Worm (Caenorhabditis elegans) whole organism, young adult: ENCODE results near the gene srlf-10.
"Not testable (repeated sequence)": the region's sequence is repeated elsewhere in the genome, so short reads cannot be mapped to it uniquely, and the experiment has no call there.

ENCODE experiments used
- B0019.2 ChIP-seq: fragments of 200-800 bp; sonication (Bioruptor generic); conservative IDR thresholded peaks from 2 replicates; pipeline ENCODE4 v1.3.6; 2022; ENCODE audit warnings: missing genetic modification reagents, missing genetic modification characterization, missing compliant biosample characterization
- D2030.7 ChIP-seq: fragments of 200-800 bp; sonication (Bioruptor generic); IDR thresholded peaks from 2 replicates; pipeline ENCODE4 v1.3.6; 2022; ENCODE audit warnings: missing genetic modification reagents, missing genetic modification characterization, missing compliant biosample characterization
- F10E7.11 ChIP-seq: sonication (generic microtip); optimal IDR thresholded peaks from 2 replicates; lab custom pipeline; 2017; ENCODE audit warnings: mild to moderate bottlenecking, missing genetic modification characterization, moderate library complexity, missing compliant biosample characterization
- F23B12.7 ChIP-seq: sonication (generic microtip); optimal IDR thresholded peaks from 2 replicates; lab custom pipeline; 2017; ENCODE audit warnings: missing genetic modification characterization, mild to moderate bottlenecking, missing compliant biosample characterization, antibody characterized with exemption, moderate library complexity; ENCODE audit not compliant: insufficient read depth
- F37B4.10 ChIP-seq: fragments of 200-800 bp; sonication (Bioruptor generic); IDR thresholded peaks from 2 replicates; pipeline ENCODE4 v1.3.6; 2022; ENCODE audit warnings: missing genetic modification characterization, missing compliant biosample characterization
- F39B2.1 ChIP-seq: fragments of 200-800 bp; sonication (Bioruptor generic); IDR thresholded peaks from 2 replicates; pipeline ENCODE4 v1.3.6; 2022; ENCODE audit warnings: missing genetic modification reagents, missing genetic modification characterization, missing compliant biosample characterization
- F49E8.2 ChIP-seq: sonication (generic microtip); optimal IDR thresholded peaks from 3 replicates; lab custom pipeline; 2017; ENCODE audit warnings: missing genetic modification characterization, mild to moderate bottlenecking, missing compliant biosample characterization, antibody characterized with exemption, moderate library complexity; ENCODE audit not compliant: insufficient read depth
- F55B11.4 ChIP-seq: sonication (generic microtip); optimal IDR thresholded peaks from 2 replicates; lab custom pipeline; 2016; ENCODE audit warnings: missing compliant biosample characterization, missing genetic modification characterization, borderline replicate concordance; ENCODE audit not compliant: insufficient read depth
- K11D2.4 ChIP-seq: fragments of 200-800 bp; sonication (Bioruptor generic); IDR thresholded peaks from 2 replicates; pipeline ENCODE4 v1.3.6; 2022; ENCODE audit warnings: missing genetic modification reagents, missing genetic modification characterization, missing compliant biosample characterization
- K12H6.12 ChIP-seq: fragments of 200-800 bp; sonication (Bioruptor generic); optimal IDR thresholded peaks from 2 replicates; lab custom pipeline; 2018; ENCODE audit warnings: mild to moderate bottlenecking, missing genetic modification characterization, missing compliant biosample characterization
- Y53G8AR.9 ChIP-seq: fragments of 200-800 bp; sonication (Bioruptor generic); conservative IDR thresholded peaks from 2 replicates; pipeline ENCODE4 v1.3.6; 2022; ENCODE audit warnings: missing genetic modification reagents, missing genetic modification characterization, missing compliant biosample characterization
- Y79H2A.3 ChIP-seq: fragments of 200-800 bp; sonication (Bioruptor generic); conservative IDR thresholded peaks from 2 replicates; pipeline ENCODE4 v1.3.6; 2022; ENCODE audit warnings: missing genetic modification reagents, missing genetic modification characterization, missing compliant biosample characterization
- Y95B8A.8 ChIP-seq: fragments of 200-800 bp; sonication (Bioruptor generic); IDR thresholded peaks from 2 replicates; pipeline ENCODE4 v1.3.6; 2022; ENCODE audit warnings: missing genetic modification reagents, missing genetic modification characterization, missing compliant biosample characterization
- ZK185.1 ChIP-seq: sonication (generic microtip); optimal IDR thresholded peaks from 2 replicates; lab custom pipeline; 2016; ENCODE audit warnings: mild to moderate bottlenecking, missing genetic modification characterization, missing compliant biosample characterization; ENCODE audit not compliant: poor library complexity, severe bottlenecking
- ama-1 ChIP-seq, 3 experiments: fragments of 150-350 bp in 1 of 3; sonication (generic microtip) in 2 of 3; optimal IDR thresholded peaks; 2 replicates each; lab custom pipeline; 2014 to 2018; ENCODE audit warnings: missing biosample characterization in 2 of 3, missing genetic modification characterization in 2 of 3, missing genetic modification reagents in 2 of 3
- aptf-2 ChIP-seq: fragments of 200-800 bp; sonication (Bioruptor generic); conservative IDR thresholded peaks from 2 replicates; pipeline ENCODE4 v1.3.6; 2022; ENCODE audit warnings: missing genetic modification reagents, missing genetic modification characterization, missing compliant biosample characterization
- attf-3 ChIP-seq: fragments of 200-800 bp; sonication (Bioruptor generic); conservative IDR thresholded peaks from 2 replicates; pipeline ENCODE4 v1.3.6; 2022; ENCODE audit warnings: missing genetic modification reagents, missing genetic modification characterization, missing compliant biosample characterization
- attf-5 ChIP-seq: fragments of 200-800 bp; sonication (Bioruptor generic); optimal IDR thresholded peaks from 2 replicates; lab custom pipeline; 2018; ENCODE audit warnings: mild to moderate bottlenecking, missing genetic modification characterization, missing compliant biosample characterization
- attf-6 ChIP-seq: fragments of 200-800 bp; sonication (Bioruptor generic); IDR thresholded peaks from 2 replicates; pipeline ENCODE4 v1.3.6; 2022; ENCODE audit warnings: missing genetic modification reagents, missing genetic modification characterization, missing compliant biosample characterization
- bed-2 ChIP-seq: fragments of 200-800 bp; sonication (Bioruptor generic); IDR thresholded peaks from 2 replicates; pipeline ENCODE4 v1.3.6; 2022; ENCODE audit warnings: missing genetic modification reagents, missing genetic modification characterization, missing compliant biosample characterization
- cebp-1 ChIP-seq, 2 experiments: fragments of 200-800 bp in 1 of 2; sonication (Bioruptor generic) in 1 of 2; sonication (generic microtip) in 1 of 2; IDR thresholded peaks in 1 of 2; optimal IDR thresholded peaks in 1 of 2; 2 replicates each; pipeline versions ENCODE4 v1.3.6 to Lab custom; 2017 to 2022; ENCODE audit warnings: missing compliant biosample characterization in 2 of 2, missing genetic modification characterization in 2 of 2, mild to moderate bottlenecking in 1 of 2, missing genetic modification reagents in 1 of 2, moderate library complexity in 1 of 2
- ceh-40 ChIP-seq: fragments of 200-800 bp; sonication (Bioruptor generic); IDR thresholded peaks from 2 replicates; pipeline ENCODE4 v1.3.6; 2022; ENCODE audit warnings: missing genetic modification characterization, missing compliant biosample characterization
- egl-44 ChIP-seq: fragments of 200-800 bp; sonication (Bioruptor generic); IDR thresholded peaks from 2 replicates; pipeline ENCODE4 v1.3.6; 2022; ENCODE audit warnings: missing genetic modification reagents, missing genetic modification characterization, missing compliant biosample characterization
- ekl-4 ChIP-seq: fragments of 200-800 bp; sonication (Bioruptor generic); IDR thresholded peaks from 2 replicates; pipeline ENCODE4 v1.3.6; 2022; ENCODE audit warnings: missing genetic modification reagents, missing genetic modification characterization, missing compliant biosample characterization
- him-1 ChIP-seq: sonication (generic microtip); optimal IDR thresholded peaks from 2 replicates; lab custom pipeline; 2016; ENCODE audit warnings: missing genotype, missing genetic modification reagents, missing genetic modification characterization, missing compliant biosample characterization
- hlh-26 ChIP-seq: fragments of 200-800 bp; sonication (Bioruptor generic); conservative IDR thresholded peaks from 2 replicates; pipeline ENCODE4 v1.3.6; 2022; ENCODE audit warnings: missing genetic modification reagents, missing genetic modification characterization, missing compliant biosample characterization
- hmg-1.2 ChIP-seq: fragments of 200-800 bp; sonication (Bioruptor generic); IDR thresholded peaks from 2 replicates; pipeline ENCODE4 v1.3.6; 2022; ENCODE audit warnings: missing genetic modification reagents, missing genetic modification characterization, missing compliant biosample characterization
- hmg-20 ChIP-seq: fragments of 200-800 bp; sonication (Bioruptor generic); IDR thresholded peaks from 2 replicates; pipeline ENCODE4 v1.3.6; 2022; ENCODE audit warnings: missing genetic modification reagents, missing genetic modification characterization, missing compliant biosample characterization
- let-607 ChIP-seq, 2 experiments: fragments of 200-800 bp in 1 of 2; sonication (Bioruptor generic) in 1 of 2; sonication (generic microtip) in 1 of 2; optimal IDR thresholded peaks; 2 replicates each; lab custom pipeline; 2016 to 2018; ENCODE audit warnings: mild to moderate bottlenecking in 2 of 2, missing compliant biosample characterization in 2 of 2, missing genetic modification characterization in 2 of 2, moderate library complexity in 2 of 2, missing genotype in 1 of 2
- lin-35 ChIP-seq, 3 experiments: fragments of 150-350 bp in 2 of 3; sonication (generic microtip) in 1 of 3; optimal IDR thresholded peaks; 2 replicates each; lab custom pipeline; 2014 to 2018; ENCODE audit warnings: missing biosample characterization in 3 of 3, missing genetic modification characterization in 3 of 3, missing genetic modification reagents in 3 of 3
- lin-40 ChIP-seq: sonication (generic microtip); optimal IDR thresholded peaks from 2 replicates; lab custom pipeline; 2016; ENCODE audit warnings: missing genetic modification characterization, mild to moderate bottlenecking, missing compliant biosample characterization, missing genotype, missing genetic modification reagents
- lir-1 ChIP-seq: fragments of 200-800 bp; sonication (Bioruptor generic); conservative IDR thresholded peaks from 2 replicates; pipeline ENCODE4 v1.3.6; 2022; ENCODE audit warnings: missing genetic modification reagents, missing genetic modification characterization, missing compliant biosample characterization
- lsl-1 ChIP-seq: fragments of 200-800 bp; sonication (Bioruptor generic); optimal IDR thresholded peaks from 2 replicates; lab custom pipeline; 2018; ENCODE audit warnings: mild to moderate bottlenecking, missing genetic modification characterization, moderate library complexity, missing compliant biosample characterization
- nfya-2 ChIP-seq: fragments of 200-800 bp; sonication (Bioruptor generic); IDR thresholded peaks from 2 replicates; pipeline ENCODE4 v1.3.6; 2022; ENCODE audit warnings: missing genetic modification reagents, missing genetic modification characterization, missing compliant biosample characterization
- nhr-120 ChIP-seq: fragments of 200-800 bp; sonication (Bioruptor generic); IDR thresholded peaks from 2 replicates; pipeline ENCODE4 v1.3.6; 2022; ENCODE audit warnings: missing genetic modification characterization, missing compliant biosample characterization
- nhr-179 ChIP-seq: sonication (generic microtip); optimal IDR thresholded peaks from 2 replicates; lab custom pipeline; 2016; ENCODE audit warnings: mild to moderate bottlenecking, missing genetic modification characterization, missing compliant biosample characterization
- nhr-80 ChIP-seq: sonication (generic microtip); optimal IDR thresholded peaks from 2 replicates; lab custom pipeline; 2016; ENCODE audit warnings: missing genetic modification characterization, missing compliant biosample characterization
- snpc-1.3 ChIP-seq: sonication (generic microtip); optimal IDR thresholded peaks from 2 replicates; lab custom pipeline; 2017; ENCODE audit warnings: missing genetic modification characterization, mild to moderate bottlenecking, missing compliant biosample characterization, antibody characterized with exemption, moderate library complexity, missing genotype, missing genetic modification reagents; ENCODE audit not compliant: insufficient read depth
- sptf-2 ChIP-seq: fragments of 200-800 bp; sonication (Bioruptor generic); optimal IDR thresholded peaks from 2 replicates; lab custom pipeline; 2018; ENCODE audit warnings: mild to moderate bottlenecking, missing genetic modification characterization, missing compliant biosample characterization
- unc-130 ChIP-seq: sonication (generic microtip); optimal IDR thresholded peaks from 2 replicates; lab custom pipeline; 2016; ENCODE audit warnings: missing genetic modification reagents, missing genetic modification characterization, missing compliant biosample characterization
- zfh-2 ChIP-seq: fragments of 200-800 bp; sonication (Bioruptor generic); conservative IDR thresholded peaks from 2 replicates; pipeline ENCODE4 v1.3.6; 2022; ENCODE audit warnings: missing genetic modification reagents, missing genetic modification characterization, missing compliant biosample characterization
- zim-3 ChIP-seq: sonication (generic microtip); optimal IDR thresholded peaks from 2 replicates; lab custom pipeline; 2017; ENCODE audit warnings: mild to moderate bottlenecking, missing genetic modification characterization, moderate library complexity, missing compliant biosample characterization

srlf-10 gene

DNA sequence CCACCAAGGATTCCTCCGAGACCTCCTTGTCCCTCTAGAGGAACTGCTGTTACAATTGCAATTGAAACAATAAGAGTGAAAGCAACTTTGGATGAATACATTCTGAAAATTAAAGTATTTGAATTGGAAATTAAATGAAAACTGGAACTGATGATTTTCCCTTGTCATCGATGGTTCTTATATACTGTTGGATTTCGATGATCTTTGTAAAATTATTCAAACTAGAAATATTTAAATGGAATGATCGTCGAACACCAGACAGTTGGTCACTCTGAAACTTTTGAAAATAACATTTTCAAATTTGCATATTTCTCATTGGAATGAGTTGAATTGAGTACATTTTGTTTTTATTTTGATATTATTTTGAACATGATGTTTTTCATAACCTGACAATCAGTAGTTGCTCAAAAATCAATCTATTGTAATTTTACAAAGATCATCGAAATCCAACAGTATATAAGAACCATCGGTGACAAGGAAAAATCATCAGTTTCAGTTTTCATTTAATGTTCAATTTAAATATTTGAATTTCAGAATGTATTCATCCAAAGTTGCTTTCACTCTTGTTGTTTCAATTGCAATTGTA lies at the start of gene srlf-10, which contains the start of gene srlf-9:
srlf-10 (plus strand) TSS at position 536 of the 586 bp plus-strand sequence.
srlf-9 (minus strand) TSS at position 101 of the 586 bp plus-strand sequence.
- TF ChIP-seq lsl-1 (GFP tag; lab: Kevin White, UChicago); nhr-179; nhr-120: not testable (repeated sequence)

DNA sequence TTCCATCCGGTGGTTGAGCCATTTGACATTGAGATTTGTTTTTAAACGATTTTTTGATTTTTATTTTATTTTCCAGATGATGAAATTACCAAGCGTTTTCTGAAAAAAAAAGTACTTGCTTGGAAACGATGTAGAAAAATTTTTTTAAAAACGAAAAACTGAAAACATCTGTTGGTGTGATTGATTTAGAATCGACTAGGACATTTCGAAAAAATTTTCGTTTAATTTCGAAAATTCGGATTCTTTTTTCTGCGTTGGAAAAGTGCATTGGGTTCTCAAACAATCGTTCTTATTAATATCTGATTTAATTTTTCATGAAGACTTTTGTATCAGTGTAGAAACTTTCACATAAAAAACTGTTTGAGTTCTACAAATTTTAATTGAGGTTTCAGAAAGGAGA lies 42.8 kb upstream of the srlf-10 start, which contains the start of gene F53A2.9:
F53A2.9 (minus strand) TSS at position 101 of the 400 bp plus-strand sequence.
- no peak for TF ChIP-seq bed-2
- TF ChIP-seq aptf-2, result no peak
- TF ChIP-seq F49E8.2 (tag; lab: Kevin White, UChicago), result no peak
- no peak for TF ChIP-seq zim-3
- no peak for TF ChIP-seq zfh-2 (GFP tag; lab: Robert Waterston, UW)
- no peak for TF ChIP-seq sptf-2
- TF ChIP-seq Y95B8A.8 (GFP tag; lab: Robert Waterston, UW), result no peak
- no peak for TF ChIP-seq ZK185.1 (tag; lab: Kevin White, UChicago)
- no peak for TF ChIP-seq Y53G8AR.9 (GFP tag; lab: Robert Waterston, UW)
- TF ChIP-seq Y79H2A.3 (GFP tag; lab: Robert Waterston, UW), result no peak
- TF ChIP-seq D2030.7 (GFP tag; lab: Robert Waterston, UW), result no peak
- TF ChIP-seq hlh-26 (GFP tag; lab: Robert Waterston, UW), result no peak
- no peak for TF ChIP-seq attf-6 (GFP tag; lab: Robert Waterston, UW)
- no peak for TF ChIP-seq F37B4.10 (GFP tag; lab: Robert Waterston, UW)
- no peak for TF ChIP-seq snpc-1.3 (tag; lab: Kevin White, UChicago)
- TF ChIP-seq hmg-20 (GFP tag; lab: Robert Waterston, UW), result no peak
- TF ChIP-seq him-1, result no peak
- no peak for TF ChIP-seq ama-1 (optimal IDR thresholded peaks at IDR 0.05; lab: Kevin White, UChicago)
- TF ChIP-seq ama-1 (GFP tag; optimal IDR thresholded peaks at IDR 0.05; lab: Kevin White, UChicago), result no peak
- TF ChIP-seq ekl-4 (GFP tag; lab: Robert Waterston, UW), result no peak
- TF ChIP-seq, all 124 proteins: peak for 0

ce11 chrIII:13359847-13360246 lies 42.2 kb upstream of the srlf-10 start:
- TF ChIP-seq lir-1 (GFP tag; lab: Robert Waterston, UW) (no peak), nhr-80 (tag; lab: Kevin White, UChicago) (peak; percentile 60), F23B12.7 (tag; lab: Kevin White, UChicago) (peak; percentile 41), K12H6.12 (tag; lab: Kevin White, UChicago) (peak; percentile 40), attf-5 (GFP tag; lab: Kevin White, UChicago) (peak; percentile 67), hmg-1.2 (peak; percentile 10; the same call in 1 of the 2 replicates)

DNA sequence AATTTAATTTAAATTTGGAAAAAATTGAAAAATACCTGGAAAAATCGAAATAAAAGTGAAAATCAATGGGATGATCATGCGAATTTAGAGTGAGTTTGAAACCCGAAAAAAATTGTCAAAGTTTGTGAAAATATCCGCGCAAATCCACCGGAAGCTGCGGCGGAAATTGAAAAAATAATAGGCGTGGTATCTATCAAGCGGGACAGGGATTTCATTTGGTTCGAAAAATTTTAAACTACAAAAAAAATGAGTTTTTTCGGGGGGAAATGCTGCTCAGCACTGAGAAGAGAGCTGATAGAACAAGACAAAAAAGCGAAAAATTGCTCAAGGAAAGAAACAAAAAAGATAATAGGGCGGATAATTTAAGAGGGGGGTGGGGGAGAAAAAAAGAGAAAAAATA lies 31.0 kb upstream of the srlf-10 start, which contains the start of gene T03F6.9:
T03F6.9 (minus strand) TSS at position 101 of the 400 bp plus-strand sequence.
- no peak for TF ChIP-seq nfya-2
- TF ChIP-seq nhr-80 (tag; lab: Kevin White, UChicago), result no peak
- no peak for TF ChIP-seq lin-40 (tag; lab: Kevin White, UChicago)
- TF ChIP-seq F55B11.4 (tag; lab: Kevin White, UChicago), result no peak
- TF ChIP-seq attf-3 (GFP tag; lab: Robert Waterston, UW), result no peak
- TF ChIP-seq aptf-2, result no peak
- TF ChIP-seq let-607 (tag; optimal IDR thresholded peaks at IDR 0.05; lab: Kevin White, UChicago), result no peak
- no peak for TF ChIP-seq ceh-40
- no peak for TF ChIP-seq B0019.2 (GFP tag; lab: Robert Waterston, UW)
- no peak for TF ChIP-seq egl-44 (GFP tag; lab: Robert Waterston, UW)
- no peak for TF ChIP-seq K11D2.4 (GFP tag; lab: Robert Waterston, UW)
- no peak for TF ChIP-seq lin-35 (GFP tag; optimal IDR thresholded peaks at IDR 0.05; lab: Kevin White, UChicago)
- TF ChIP-seq F10E7.11 (tag; lab: Kevin White, UChicago), result no peak
- no peak for TF ChIP-seq unc-130 (GFP tag; lab: Kevin White, UChicago)
- no peak for TF ChIP-seq F39B2.1
- TF ChIP-seq cebp-1 (GFP tag; IDR thresholded peaks at IDR 0.05; lab: Robert Waterston, UW), result no peak
- no peak for TF ChIP-seq cebp-1 (tag; optimal IDR thresholded peaks at IDR 0.05; lab: Kevin White, UChicago)
